Worm (Caenorhabditis elegans) whole organism, young adult: ENCODE data around the gene rbm-42.

Experiments
- B0035.1 ChIP-seq: sonication (generic microtip); optimal IDR thresholded peaks from 2 replicates; lab custom pipeline; 2016; ENCODE audit warnings: missing genetic modification characterization, mild to moderate bottlenecking, missing compliant biosample characterization, missing genotype, missing genetic modification reagents
- C06A6.2 ChIP-seq: fragments of 200-800 bp; sonication (Bioruptor generic); conservative IDR thresholded peaks from 2 replicates; pipeline ENCODE4 v1.3.6; 2022; ENCODE audit warnings: missing genetic modification characterization, missing compliant biosample characterization
- C17E4.6 ChIP-seq: fragments of 200-800 bp; sonication (Bioruptor generic); IDR thresholded peaks from 2 replicates; pipeline ENCODE4 v1.3.6; 2022; ENCODE audit warnings: missing genetic modification reagents, missing genetic modification characterization, missing compliant biosample characterization
- D2030.7 ChIP-seq: fragments of 200-800 bp; sonication (Bioruptor generic); IDR thresholded peaks from 2 replicates; pipeline ENCODE4 v1.3.6; 2022; ENCODE audit warnings: missing genetic modification reagents, missing genetic modification characterization, missing compliant biosample characterization
- F33H1.4 ChIP-seq: fragments of 200-800 bp; sonication (Bioruptor generic); IDR thresholded peaks from 2 replicates; pipeline ENCODE4 v1.3.6; 2022; ENCODE audit warnings: missing genetic modification reagents, missing genetic modification characterization, missing compliant biosample characterization
- K11D2.4 ChIP-seq: fragments of 200-800 bp; sonication (Bioruptor generic); IDR thresholded peaks from 2 replicates; pipeline ENCODE4 v1.3.6; 2022; ENCODE audit warnings: missing genetic modification reagents, missing genetic modification characterization, missing compliant biosample characterization
- T07F8.4 ChIP-seq: sonication (generic microtip); optimal IDR thresholded peaks from 2 replicates; lab custom pipeline; 2016; ENCODE audit warnings: mild to moderate bottlenecking, missing genetic modification characterization, moderate library complexity, missing compliant biosample characterization
- Y56A3A.18 ChIP-seq: fragments of 200-800 bp; sonication (Bioruptor generic); IDR thresholded peaks from 2 replicates; pipeline ENCODE4 v1.3.6; 2022; ENCODE audit warnings: missing genetic modification reagents, missing genetic modification characterization, missing compliant biosample characterization
- Y67H2A.10 ChIP-seq: fragments of 200-800 bp; sonication (Bioruptor generic); conservative IDR thresholded peaks from 2 replicates; pipeline ENCODE4 v1.3.6; 2022; ENCODE audit warnings: missing genetic modification reagents, missing genetic modification characterization, missing compliant biosample characterization
- Y79H2A.3 ChIP-seq: fragments of 200-800 bp; sonication (Bioruptor generic); conservative IDR thresholded peaks from 2 replicates; pipeline ENCODE4 v1.3.6; 2022; ENCODE audit warnings: missing genetic modification reagents, missing genetic modification characterization, missing compliant biosample characterization
- ZK185.1 ChIP-seq: sonication (generic microtip); optimal IDR thresholded peaks from 2 replicates; lab custom pipeline; 2016; ENCODE audit warnings: mild to moderate bottlenecking, missing genetic modification characterization, missing compliant biosample characterization; ENCODE audit not compliant: poor library complexity, severe bottlenecking
- attf-3 ChIP-seq: fragments of 200-800 bp; sonication (Bioruptor generic); conservative IDR thresholded peaks from 2 replicates; pipeline ENCODE4 v1.3.6; 2022; ENCODE audit warnings: missing genetic modification reagents, missing genetic modification characterization, missing compliant biosample characterization
- attf-5 ChIP-seq: fragments of 200-800 bp; sonication (Bioruptor generic); optimal IDR thresholded peaks from 2 replicates; lab custom pipeline; 2018; ENCODE audit warnings: mild to moderate bottlenecking, missing genetic modification characterization, missing compliant biosample characterization
- ccch-3 ChIP-seq: fragments of 200-800 bp; sonication (Bioruptor generic); optimal IDR thresholded peaks from 2 replicates; lab custom pipeline; 2018; ENCODE audit warnings: mild to moderate bottlenecking, missing genetic modification characterization, missing compliant biosample characterization
- cebp-1 ChIP-seq, 2 experiments: fragments of 200-800 bp in 1 of 2; sonication (Bioruptor generic) in 1 of 2; sonication (generic microtip) in 1 of 2; IDR thresholded peaks in 1 of 2; optimal IDR thresholded peaks in 1 of 2; 2 replicates each; pipeline versions ENCODE4 v1.3.6 to Lab custom; 2017 to 2022; ENCODE audit warnings: missing compliant biosample characterization in 2 of 2, missing genetic modification characterization in 2 of 2, mild to moderate bottlenecking in 1 of 2, missing genetic modification reagents in 1 of 2, moderate library complexity in 1 of 2
- ceh-27 ChIP-seq: fragments of 200-800 bp; sonication (Bioruptor generic); optimal IDR thresholded peaks from 2 replicates; lab custom pipeline; 2018; ENCODE audit warnings: mild to moderate bottlenecking, missing genetic modification characterization, moderate library complexity, missing compliant biosample characterization
- ceh-79 ChIP-seq: sonication (generic microtip); optimal IDR thresholded peaks from 2 replicates; lab custom pipeline; 2017; ENCODE audit warnings: mild to moderate bottlenecking, missing genetic modification characterization, missing compliant biosample characterization
- dox-1 ChIP-seq: fragments of 200-800 bp; sonication (Bioruptor generic); IDR thresholded peaks from 2 replicates; pipeline ENCODE4 v1.3.6; 2022; ENCODE audit warnings: missing genetic modification reagents, missing genetic modification characterization, missing compliant biosample characterization
- efl-1 ChIP-seq: fragments of 150-350 bp; optimal IDR thresholded peaks from 2 replicates; lab custom pipeline; 2014; ENCODE audit warnings: missing biosample characterization, missing genetic modification reagents, missing genetic modification characterization
- egrh-3 ChIP-seq: fragments of 200-800 bp; sonication (Bioruptor generic); IDR thresholded peaks from 2 replicates; pipeline ENCODE4 v1.3.6; 2022; ENCODE audit warnings: missing genetic modification reagents, missing genetic modification characterization, missing compliant biosample characterization
- ekl-4 ChIP-seq: fragments of 200-800 bp; sonication (Bioruptor generic); IDR thresholded peaks from 2 replicates; pipeline ENCODE4 v1.3.6; 2022; ENCODE audit warnings: missing genetic modification reagents, missing genetic modification characterization, missing compliant biosample characterization
- hmg-1.2 ChIP-seq: fragments of 200-800 bp; sonication (Bioruptor generic); IDR thresholded peaks from 2 replicates; pipeline ENCODE4 v1.3.6; 2022; ENCODE audit warnings: missing genetic modification reagents, missing genetic modification characterization, missing compliant biosample characterization
- hsf-1 ChIP-seq: fragments of 200-800 bp; sonication (Bioruptor generic); IDR thresholded peaks from 2 replicates; pipeline ENCODE4 v1.3.6; 2022; ENCODE audit warnings: missing genetic modification reagents, missing genetic modification characterization, missing compliant biosample characterization
- let-607 ChIP-seq, 2 experiments: fragments of 200-800 bp in 1 of 2; sonication (Bioruptor generic) in 1 of 2; sonication (generic microtip) in 1 of 2; optimal IDR thresholded peaks; 2 replicates each; lab custom pipeline; 2016 to 2018; ENCODE audit warnings: mild to moderate bottlenecking in 2 of 2, missing compliant biosample characterization in 2 of 2, missing genetic modification characterization in 2 of 2, moderate library complexity in 2 of 2, missing genotype in 1 of 2
- lin-35 ChIP-seq, 3 experiments: fragments of 150-350 bp in 2 of 3; sonication (generic microtip) in 1 of 3; optimal IDR thresholded peaks; 2 replicates each; lab custom pipeline; 2014 to 2018; ENCODE audit warnings: missing biosample characterization in 3 of 3, missing genetic modification characterization in 3 of 3, missing genetic modification reagents in 3 of 3
- lin-40 ChIP-seq: sonication (generic microtip); optimal IDR thresholded peaks from 2 replicates; lab custom pipeline; 2016; ENCODE audit warnings: missing genetic modification characterization, mild to moderate bottlenecking, missing compliant biosample characterization, missing genotype, missing genetic modification reagents
- lin-54 ChIP-seq: fragments of 200-800 bp; sonication (Bioruptor generic); optimal IDR thresholded peaks from 2 replicates; lab custom pipeline; 2018; ENCODE audit warnings: mild to moderate bottlenecking, missing genetic modification characterization, missing compliant biosample characterization
- madf-6 ChIP-seq: fragments of 200-800 bp; sonication (Bioruptor generic); IDR thresholded peaks from 2 replicates; pipeline ENCODE4 v1.3.6; 2022; ENCODE audit warnings: missing genetic modification reagents, missing genetic modification characterization, missing compliant biosample characterization
- mcd-1 ChIP-seq: fragments of 200-800 bp; sonication (Bioruptor generic); IDR thresholded peaks from 2 replicates; pipeline ENCODE4 v1.3.6; 2022; ENCODE audit warnings: missing genetic modification reagents, missing genetic modification characterization, missing compliant biosample characterization
- mxl-1 ChIP-seq: sonication (generic microtip); optimal IDR thresholded peaks from 2 replicates; lab custom pipeline; 2016; ENCODE audit warnings: missing genetic modification characterization, missing compliant biosample characterization
- nfyb-1 ChIP-seq: fragments of 200-800 bp; sonication (Bioruptor generic); IDR thresholded peaks from 2 replicates; pipeline ENCODE4 v1.3.6; 2022; ENCODE audit warnings: missing genetic modification reagents, missing genetic modification characterization, missing compliant biosample characterization
- nhr-27 ChIP-seq: fragments of 200-800 bp; sonication (Bioruptor generic); optimal IDR thresholded peaks from 2 replicates; lab custom pipeline; 2018; ENCODE audit warnings: mild to moderate bottlenecking, missing genetic modification characterization, moderate library complexity, missing compliant biosample characterization
- nhr-90 ChIP-seq: sonication (generic microtip); optimal IDR thresholded peaks from 2 replicates; lab custom pipeline; 2016; ENCODE audit warnings: missing genotype, mild to moderate bottlenecking, missing genetic modification characterization, missing compliant biosample characterization
- snpc-3.4 ChIP-seq: sonication (generic microtip); optimal IDR thresholded peaks from 2 replicates; lab custom pipeline; 2017; ENCODE audit warnings: missing genetic modification characterization, mild to moderate bottlenecking, missing compliant biosample characterization, antibody characterized with exemption, moderate library complexity, missing genotype, missing genetic modification reagents
- tlf-1 ChIP-seq: fragments of 200-800 bp; sonication (Bioruptor generic); optimal IDR thresholded peaks from 2 replicates; lab custom pipeline; 2018; ENCODE audit warnings: mild to moderate bottlenecking, missing genetic modification characterization, missing compliant biosample characterization
- unc-130 ChIP-seq: sonication (generic microtip); optimal IDR thresholded peaks from 2 replicates; lab custom pipeline; 2016; ENCODE audit warnings: missing genetic modification reagents, missing genetic modification characterization, missing compliant biosample characterization
- xnd-1 ChIP-seq: sonication (generic microtip); optimal IDR thresholded peaks from 2 replicates; lab custom pipeline; 2016; ENCODE audit warnings: missing genotype, missing genetic modification reagents, missing genetic modification characterization, missing compliant biosample characterization
- ztf-18 ChIP-seq: sonication (generic microtip); optimal IDR thresholded peaks from 2 replicates; lab custom pipeline; 2016; ENCODE audit warnings: missing genotype, mild to moderate bottlenecking, missing genetic modification characterization, missing compliant biosample characterization
- ztf-3 ChIP-seq: fragments of 200-800 bp; sonication (Bioruptor generic); optimal IDR thresholded peaks from 2 replicates; lab custom pipeline; 2018; ENCODE audit warnings: mild to moderate bottlenecking, missing genetic modification characterization, missing compliant biosample characterization

rbm-42 gene

DNA sequence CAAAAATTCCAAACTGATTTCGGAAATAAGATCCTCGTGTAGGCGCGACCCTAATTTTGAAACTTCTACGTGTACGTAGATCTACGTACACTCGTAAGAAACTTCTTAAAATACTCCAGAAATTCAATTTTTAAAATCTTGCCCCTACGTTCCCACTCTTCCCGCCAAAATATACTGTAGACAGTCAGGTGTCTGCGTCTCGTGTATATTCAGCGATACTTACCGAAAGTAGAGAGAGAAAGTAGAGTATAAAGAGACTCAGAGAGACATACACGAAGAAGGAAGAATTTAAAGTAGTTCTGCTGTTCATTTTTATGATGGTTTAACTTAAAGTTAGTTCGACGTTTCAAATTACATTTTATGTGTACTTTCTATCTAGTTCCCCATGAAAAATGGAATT, 40.2 kb upstream of the rbm-42 start:
- TF ChIP-seq hmg-1.2 (GFP tag; lab: Robert Waterston, UW) (peak; percentile 20; the same call in 1 of the 2 replicates), ztf-18 (no peak)
- TF ChIP-seq, all 124 proteins: peak for 1

- TF ChIP-seq lin-54 (GFP tag; lab: Kevin White, UChicago) (peak; percentile 37), C06A6.2 (GFP tag; lab: Robert Waterston, UW) (no peak), K11D2.4 (GFP tag; lab: Robert Waterston, UW) (no peak), mcd-1 (GFP tag; lab: Robert Waterston, UW) (peak; percentile 50; the same call in 1 of the 2 replicates), attf-5 (GFP tag; lab: Kevin White, UChicago) (peak; percentile 17), lin-35 (GFP tag; optimal IDR thresholded peaks at IDR 0.05; lab: Kevin White, UChicago) (peak in 1 of 3 experiments; percentile 42), efl-1 (peak; percentile 60), lin-40 (tag; lab: Kevin White, UChicago) (no peak), nfyb-1 (GFP tag; lab: Robert Waterston, UW) (no peak), ZK185.1 (no peak)
- TF ChIP-seq, all 124 proteins: peak for 5
Measured at ce11 chrIII:5190671-5191174, 37.7 kb upstream of the rbm-42 start, which contains the start of gene hira-1. hira-1 (plus strand) TSS chrIII:5191124.

ce11 chrIII:5190179-5190578, 37.1 kb upstream of the rbm-42 start:
- peak; percentile 37 for TF ChIP-seq F33H1.4 (GFP tag; lab: Robert Waterston, UW)
- TF ChIP-seq attf-5 (GFP tag; lab: Kevin White, UChicago) = no peak
- no peak for TF ChIP-seq Y79H2A.3
- no peak for TF ChIP-seq nhr-90 (tag; lab: Kevin White, UChicago)
- TF ChIP-seq K11D2.4 (GFP tag; lab: Robert Waterston, UW) = no peak
- TF ChIP-seq lin-35 (GFP tag; optimal IDR thresholded peaks at IDR 0.05; lab: Kevin White, UChicago) = peak in 1 of 3 experiments; percentile 16
- peak; percentile 26 for TF ChIP-seq unc-130 (GFP tag; lab: Kevin White, UChicago)
- peak; percentile 63 for TF ChIP-seq madf-6 (GFP tag; lab: Robert Waterston, UW)
- TF ChIP-seq mcd-1 (GFP tag; lab: Robert Waterston, UW) = 0 out of 2 replicates have a peak, but pooled peaks have one; percentile 28
- TF ChIP-seq lin-54 (GFP tag; lab: Kevin White, UChicago) = peak; percentile 80
- no peak for TF ChIP-seq dox-1 (GFP tag; lab: Robert Waterston, UW)
- peak; percentile 42 for TF ChIP-seq efl-1
- no peak for TF ChIP-seq snpc-3.4 (tag; lab: Kevin White, UChicago)
- 0 out of 2 replicates have a peak, but pooled peaks have one; percentile 16 for TF ChIP-seq attf-3 (GFP tag; lab: Robert Waterston, UW)
- TF ChIP-seq, all 124 proteins: peak for 8

ce11 chrIII:5188426-5188825, 35.4 kb upstream of the rbm-42 start, which contains the start of gene K10D2.8:
K10D2.8 (plus strand) TSS chrIII:5188726.
- no peak for TF ChIP-seq tlf-1 (GFP tag; lab: Kevin White, UChicago)
- no peak for TF ChIP-seq B0035.1 (tag; lab: Kevin White, UChicago)
- TF ChIP-seq ekl-4 = 0 out of 2 replicates have a peak, but pooled peaks have one; percentile 2
- TF ChIP-seq C17E4.6 (GFP tag; lab: Robert Waterston, UW) = no peak
- TF ChIP-seq let-607 (tag; optimal IDR thresholded peaks at IDR 0.05; lab: Kevin White, UChicago) = no peak

ce11 chrIII:5185620-5186019, 32.6 kb upstream of the rbm-42 start, which contains the start of gene pup-2:
pup-2 (plus strand) TSS chrIII:5185920.
- TF ChIP-seq ceh-79 (tag; lab: Kevin White, UChicago) (no peak), hsf-1 (no peak), attf-5 (GFP tag; lab: Kevin White, UChicago) (no peak), ekl-4 (no peak), xnd-1 (tag; lab: Kevin White, UChicago) (no peak), T07F8.4 (no peak), cebp-1 (GFP tag; IDR thresholded peaks at IDR 0.05; lab: Robert Waterston, UW) (no peak), cebp-1 (tag; optimal IDR thresholded peaks at IDR 0.05; lab: Kevin White, UChicago) (no peak), Y56A3A.18 (GFP tag; lab: Robert Waterston, UW) (no peak), Y67H2A.10 (GFP tag; lab: Robert Waterston, UW) (no peak), nhr-27 (tag; lab: Kevin White, UChicago) (no peak), D2030.7 (GFP tag; lab: Robert Waterston, UW) (no peak), egrh-3 (GFP tag; lab: Robert Waterston, UW) (no peak), ceh-27 (GFP tag; lab: Kevin White, UChicago) (no peak), ccch-3 (GFP tag; lab: Kevin White, UChicago) (no peak), ztf-3 (GFP tag; lab: Kevin White, UChicago) (no peak), mxl-1 (no peak)
